Fruit fly (Drosophila melanogaster): ENCODE results near the gene CG1116.

CG1116 gene

DNA sequence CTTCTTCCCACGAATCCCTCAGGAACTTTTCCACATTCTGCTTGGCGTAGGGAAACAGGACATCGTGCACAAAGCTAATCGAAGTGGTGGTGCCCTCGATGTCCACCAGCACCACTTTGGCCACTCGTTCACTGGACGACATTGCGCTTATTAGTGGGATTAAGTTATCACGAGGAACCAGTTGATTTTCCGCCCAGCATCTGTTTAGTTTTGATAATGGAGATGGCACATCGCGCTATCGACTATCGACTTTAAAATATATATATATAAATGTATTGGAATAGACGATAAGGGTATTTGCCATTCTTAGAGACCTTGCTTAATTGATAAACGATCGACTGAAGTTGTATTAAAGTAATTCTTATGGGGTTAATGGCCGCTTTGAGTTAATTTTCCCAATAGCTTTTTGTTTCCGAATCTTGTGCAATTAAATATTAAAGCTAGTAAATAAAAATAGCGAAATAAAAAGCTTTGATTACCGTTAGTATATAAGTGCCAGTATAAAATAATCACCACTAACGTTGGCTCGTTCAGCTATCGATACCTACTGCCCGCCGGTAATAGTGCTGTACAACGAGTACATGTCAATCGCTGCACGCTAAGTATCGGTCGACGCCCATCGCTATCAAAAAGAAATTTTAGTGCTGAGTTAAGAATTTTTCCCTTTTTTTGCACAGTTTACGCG is 37.1 kb downstream of the CG1116 start, which contains the start of the genes Enoph and Hph (continued):
- TF ChIP-seq CG2202 (tag; optimal IDR thresholded peaks at IDR 0.05): no peak
- TF ChIP-seq vfl (GFP tag; optimal IDR thresholded peaks at IDR 0.05): peak; percentile 13
- peak; percentile 12 for TF ChIP-seq NC2β (GFP tag; optimal IDR thresholded peaks at IDR 0.05)
- TF ChIP-seq HLH3B (GFP tag; IDR thresholded peaks at IDR 0.05): peak; percentile 48; the same call in 1 of the 2 replicates
- peak; percentile 34 for TF ChIP-seq kay (GFP tag; optimal IDR thresholded peaks at IDR 0.05)
- peak; percentile 47; the same call in 1 of the 2 replicates for TF ChIP-seq ap (GFP tag; IDR thresholded peaks at IDR 0.05)
- TF ChIP-seq sob (GFP tag; IDR thresholded peaks at IDR 0.05): 0 out of 2 replicates have a peak, but pooled peaks have one; percentile 42
- TF ChIP-seq Lim3 (GFP tag; IDR thresholded peaks at IDR 0.05): no peak
- TF ChIP-seq CG8765 (GFP tag; IDR thresholded peaks at IDR 0.05): peak; percentile 39; the same call in 1 of the 2 replicates
- TF ChIP-seq slp2 (GFP tag; optimal IDR thresholded peaks at IDR 0.05): no peak
- TF ChIP-seq CG4328 (GFP tag; optimal IDR thresholded peaks at IDR 0.05): peak; percentile 34
- TF ChIP-seq pb (GFP tag; optimal IDR thresholded peaks at IDR 0.05): no peak
- TF ChIP-seq onecut (GFP tag; IDR thresholded peaks at IDR 0.05): no peak
- TF ChIP-seq Myb (GFP tag; optimal IDR thresholded peaks at IDR 0.05): peak; percentile 96
- no peak for TF ChIP-seq gfzf (GFP tag; optimal IDR thresholded peaks at IDR 0.05)
- TF ChIP-seq CG32772 (GFP tag; IDR thresholded peaks at IDR 0.05): peak; percentile 27; the same call in 1 of the 2 replicates
- TF ChIP-seq yki (optimal IDR thresholded peaks at IDR 0.05): no peak
- peak; percentile 71 for TF ChIP-seq CG13624 (GFP tag; optimal IDR thresholded peaks at IDR 0.05)
- no peak for TF ChIP-seq jing (GFP tag; optimal IDR thresholded peaks at IDR 0.05)
- peak in 1 of 2 experiments; percentile 55 for TF ChIP-seq crp (GFP tag; optimal IDR thresholded peaks at IDR 0.05)
- no peak for TF ChIP-seq CG7987 (GFP tag; optimal IDR thresholded peaks at IDR 0.05)
- TF ChIP-seq scrt (GFP tag; optimal IDR thresholded peaks at IDR 0.05): peak; percentile 64
- TF ChIP-seq CG15696 (tag; optimal IDR thresholded peaks at IDR 0.05): peak; percentile 57
- TF ChIP-seq CG14965 (GFP tag; optimal IDR thresholded peaks at IDR 0.05; ENCODE audit: borderline replicate concordance): no peak
- peak; percentile 50 for TF ChIP-seq CG33557 (GFP tag; optimal IDR thresholded peaks at IDR 0.05)
- TF ChIP-seq CG8290 (GFP tag; optimal IDR thresholded peaks at IDR 0.05): peak; percentile 19
- TF ChIP-seq CG8290 (tag; optimal IDR thresholded peaks at IDR 0.05): peak in 1 of 2 experiments; percentile 43
- TF ChIP-seq fd102C (GFP tag; optimal IDR thresholded peaks at IDR 0.05): no peak
- TF ChIP-seq lbe (GFP tag; optimal IDR thresholded peaks at IDR 0.05): peak; percentile 44
- peak; percentile 48 for TF ChIP-seq caup (GFP tag; optimal IDR thresholded peaks at IDR 0.05; ENCODE audit: severe bottlenecking)
- peak; percentile 77 for TF ChIP-seq CG34224 (GFP tag; IDR thresholded peaks at IDR 0.05; ENCODE audit: partially characterized antibody)
- TF ChIP-seq ind (GFP tag; optimal IDR thresholded peaks at IDR 0.05): peak; percentile 69
- peak; percentile 46 for TF ChIP-seq CG10274 (GFP tag; optimal IDR thresholded peaks at IDR 0.05)
- no peak for TF ChIP-seq Gsc (GFP tag; IDR thresholded peaks at IDR 0.05)
- TF ChIP-seq chif (GFP tag; optimal IDR thresholded peaks at IDR 0.05): peak; percentile 17 to 43
- TF ChIP-seq CG14710 (tag; optimal IDR thresholded peaks at IDR 0.05): peak; percentile 72
- no peak for TF ChIP-seq fru (optimal IDR thresholded peaks at IDR 0.05)
- TF ChIP-seq tup (GFP tag; optimal IDR thresholded peaks at IDR 0.05): no peak
- TF ChIP-seq peb (GFP tag; IDR thresholded peaks at IDR 0.05): no peak
- TF ChIP-seq CG14667 (GFP tag; IDR thresholded peaks at IDR 0.05): peak; percentile 26; the same call in 1 of the 2 replicates
- TF ChIP-seq sim (GFP tag; IDR thresholded peaks at IDR 0.05): no peak
- no peak for TF ChIP-seq CG13123 (GFP tag; optimal IDR thresholded peaks at IDR 0.05)
- no peak for TF ChIP-seq D (optimal IDR thresholded peaks at IDR 0.05)
- peak; percentile 20 for TF ChIP-seq D (GFP tag; optimal IDR thresholded peaks at IDR 0.05)
- peak; percentile 19 for TF ChIP-seq sd (tag; optimal IDR thresholded peaks at IDR 0.05)
- peak; percentile 62 for TF ChIP-seq jumu (GFP tag; optimal IDR thresholded peaks at IDR 0.05)
- peak; percentile 68 for TF ChIP-seq CHES-1-like (GFP tag; optimal IDR thresholded peaks at IDR 0.05)
- TF ChIP-seq pfk (GFP tag; optimal IDR thresholded peaks at IDR 0.05): no peak
- TF ChIP-seq H2.0 (GFP tag; IDR thresholded peaks at IDR 0.05): no peak
- peak; percentile 22 for TF ChIP-seq CG16815 (GFP tag; optimal IDR thresholded peaks at IDR 0.05)
- no peak for TF ChIP-seq CG7745 (tag; optimal IDR thresholded peaks at IDR 0.05)
